Fruit fly (Drosophila melanogaster): Measurements from ENCODE around the gene CG5290.

CG5290 gene

dm6 chr3L:17946376-17946775 lies 34.0 kb upstream of the CG5290 start:
- TF ChIP-seq Hr4 (GFP tag; optimal IDR thresholded peaks at IDR 0.05) (no peak), fd59A (GFP tag; optimal IDR thresholded peaks at IDR 0.05) (no peak), CG6276 (GFP tag; optimal IDR thresholded peaks at IDR 0.05) (no peak), vri (GFP tag; optimal IDR thresholded peaks at IDR 0.05) (no peak), CG32006 (GFP tag; optimal IDR thresholded peaks at IDR 0.05) (no peak), Ets96B (tag; optimal IDR thresholded peaks at IDR 0.05) (no peak)

- no peak for TF ChIP-seq Sox102F (GFP tag; optimal IDR thresholded peaks at IDR 0.05)
- no peak for TF ChIP-seq CG4318 (GFP tag; optimal IDR thresholded peaks at IDR 0.05)
- no peak for TF ChIP-seq Smox (GFP tag; optimal IDR thresholded peaks at IDR 0.05)
- no peak for TF ChIP-seq CG8632 (GFP tag; optimal IDR thresholded peaks at IDR 0.05)
- TF ChIP-seq acj6 (GFP tag; optimal IDR thresholded peaks at IDR 0.05) = no peak
- TF ChIP-seq lz (GFP tag; optimal IDR thresholded peaks at IDR 0.05) = no peak
- TF ChIP-seq CG6792 (GFP tag; optimal IDR thresholded peaks at IDR 0.05) = no peak
- TF ChIP-seq pdm3 (GFP tag; optimal IDR thresholded peaks at IDR 0.05) = no peak
- no peak for TF ChIP-seq Eip93F (GFP tag; optimal IDR thresholded peaks at IDR 0.05)
- no peak for TF ChIP-seq Hr4 (GFP tag; optimal IDR thresholded peaks at IDR 0.05)
- no peak for TF ChIP-seq Eip75B (GFP tag; optimal IDR thresholded peaks at IDR 0.05)
- TF ChIP-seq Blimp-1 (GFP tag; optimal IDR thresholded peaks at IDR 0.05) = no peak
- no peak for TF ChIP-seq Eip78C (GFP tag)
- TF ChIP-seq ss (GFP tag; optimal IDR thresholded peaks at IDR 0.05) = no peak
- no peak for TF ChIP-seq CG6854 (GFP tag; optimal IDR thresholded peaks at IDR 0.05)
- no peak for TF ChIP-seq Hr38 (GFP tag; optimal IDR thresholded peaks at IDR 0.05)
- no peak for TF ChIP-seq Hr39 (GFP tag; optimal IDR thresholded peaks at IDR 0.05)
- no peak for TF ChIP-seq CG34406 (GFP tag; optimal IDR thresholded peaks at IDR 0.05)
Measured at dm6 chr3L:17945422-17945821, 33.1 kb upstream of the CG5290 start.

dm6 chr3L:17944614-17945013 lies 32.2 kb upstream of the CG5290 start:
- TF ChIP-seq CG8632 (GFP tag; optimal IDR thresholded peaks at IDR 0.05) (no peak), achi (GFP tag; optimal IDR thresholded peaks at IDR 0.05) (no peak), CG10631 (GFP tag; optimal IDR thresholded peaks at IDR 0.05) (no peak), fkh (GFP tag; optimal IDR thresholded peaks at IDR 0.05) (peak; percentile 42), pdm3 (GFP tag; optimal IDR thresholded peaks at IDR 0.05) (no peak), net (GFP tag; optimal IDR thresholded peaks at IDR 0.05) (no peak), salr (GFP tag; optimal IDR thresholded peaks at IDR 0.05) (no peak), CG4318 (GFP tag; optimal IDR thresholded peaks at IDR 0.05) (no peak)

dm6 chr3L:17942449-17942848 lies 30.1 kb upstream of the CG5290 start:
- TF ChIP-seq Hr39 (GFP tag; optimal IDR thresholded peaks at IDR 0.05) (no peak), fd85E (GFP tag; optimal IDR thresholded peaks at IDR 0.05) (no peak), CG8319 (GFP tag; optimal IDR thresholded peaks at IDR 0.05) (no peak), CG10631 (GFP tag; optimal IDR thresholded peaks at IDR 0.05) (no peak), CG8632 (GFP tag; optimal IDR thresholded peaks at IDR 0.05) (no peak), ss (GFP tag; optimal IDR thresholded peaks at IDR 0.05) (no peak), CG16779 (tag; optimal IDR thresholded peaks at IDR 0.05) (no peak), CG34406 (GFP tag; optimal IDR thresholded peaks at IDR 0.05) (no peak), CG11902 (GFP tag; optimal IDR thresholded peaks at IDR 0.05) (no peak), fd59A (GFP tag; optimal IDR thresholded peaks at IDR 0.05) (no peak), dac (GFP tag; optimal IDR thresholded peaks at IDR 0.05) (no peak), Ets21C (GFP tag; optimal IDR thresholded peaks at IDR 0.05) (no peak), CG11762 (GFP tag; optimal IDR thresholded peaks at IDR 0.05; ENCODE audit: insufficient read depth) (no peak), Sox15 (GFP tag; optimal IDR thresholded peaks at IDR 0.05) (no peak), Sox102F (GFP tag; optimal IDR thresholded peaks at IDR 0.05) (no peak), CG31627 (GFP tag; optimal IDR thresholded peaks at IDR 0.05) (no peak)

Data from whole organism, prepupa.